Fruit fly (Drosophila melanogaster): ENCODE measurements around the gene CG2211.

Gene CG2211

dm6 chr3L:1335428-1335764 is 237 bp upstream of the CG2211 start (continued):
- TF ChIP-seq bbx (GFP tag; IDR thresholded peaks at IDR 0.05; ENCODE audit: partially characterized antibody): no peak
- TF ChIP-seq Taf1 (GFP tag; IDR thresholded peaks at IDR 0.05): peak; percentile 54; the same call in 1 of the 2 replicates
- no peak for TF ChIP-seq CG12236 (GFP tag; optimal IDR thresholded peaks at IDR 0.05)
- TF ChIP-seq Fer2 (tag; optimal IDR thresholded peaks at IDR 0.05): no peak
- no peak for TF ChIP-seq CG2889 (GFP tag; IDR thresholded peaks at IDR 0.05)
- TF ChIP-seq BtbVII (GFP tag; optimal IDR thresholded peaks at IDR 0.05): no peak
- peak; percentile 19 for TF ChIP-seq CG4854 (GFP tag; optimal IDR thresholded peaks at IDR 0.05)
- TF ChIP-seq NK7.1 (GFP tag; optimal IDR thresholded peaks at IDR 0.05): peak; percentile 29
- no peak for TF ChIP-seq pita (GFP tag; optimal IDR thresholded peaks at IDR 0.05)
- peak; percentile 26; the same call in 1 of the 2 replicates for TF ChIP-seq sisA (GFP tag; IDR thresholded peaks at IDR 0.05)
- TF ChIP-seq dm (GFP tag; optimal IDR thresholded peaks at IDR 0.05): no peak
- peak; percentile 21 for TF ChIP-seq CG2712 (tag; optimal IDR thresholded peaks at IDR 0.05)
- TF ChIP-seq gro (GFP tag; optimal IDR thresholded peaks at IDR 0.05): peak; percentile 40
- peak; percentile 54; the same call in 1 of the 2 replicates for TF ChIP-seq ranshi (GFP tag; IDR thresholded peaks at IDR 0.05)
- peak; percentile 49 for TF ChIP-seq Atf-2 (GFP tag; optimal IDR thresholded peaks at IDR 0.05)
- TF ChIP-seq CG33213 (GFP tag; optimal IDR thresholded peaks at IDR 0.05): no peak
- peak; percentile 15 for TF ChIP-seq CG3163 (GFP tag; optimal IDR thresholded peaks at IDR 0.05)
- peak; percentile 0 for TF ChIP-seq ATbp (GFP tag; optimal IDR thresholded peaks at IDR 0.05)
- no peak for TF ChIP-seq CG31388 (GFP tag; optimal IDR thresholded peaks at IDR 0.05)
- TF ChIP-seq stc (GFP tag; IDR thresholded peaks at IDR 0.05): peak; percentile 61
- peak; percentile 19 for TF ChIP-seq CG18619 (GFP tag; optimal IDR thresholded peaks at IDR 0.05)
- TF ChIP-seq Mad (GFP tag; optimal IDR thresholded peaks at IDR 0.05): peak; percentile 4
- no peak for TF ChIP-seq sug (tag; optimal IDR thresholded peaks at IDR 0.05)
- peak; percentile 37 for TF ChIP-seq Hsf (GFP tag; optimal IDR thresholded peaks at IDR 0.05)
- no peak for TF ChIP-seq GATAe (GFP tag; conservative IDR thresholded peaks at IDR 0.05)
- TF ChIP-seq psq (GFP tag; optimal IDR thresholded peaks at IDR 0.05): no peak
- no peak for TF ChIP-seq usp (GFP tag; optimal IDR thresholded peaks at IDR 0.05)
- TF ChIP-seq ken (GFP tag; IDR thresholded peaks at IDR 0.05): peak; percentile 51; the same call in 1 of the 3 replicates
- peak; percentile 38 for TF ChIP-seq jumu (GFP tag; optimal IDR thresholded peaks at IDR 0.05)
- no peak for TF ChIP-seq wek (GFP tag; optimal IDR thresholded peaks at IDR 0.05)
- TF ChIP-seq CG8944 (GFP tag; optimal IDR thresholded peaks at IDR 0.05): no peak
- no peak for TF ChIP-seq CG12744 (GFP tag; optimal IDR thresholded peaks at IDR 0.05)
- no peak for TF ChIP-seq CG11723 (GFP tag; optimal IDR thresholded peaks at IDR 0.05)
- peak; percentile 84 for TF ChIP-seq Rfx (GFP tag; IDR thresholded peaks at IDR 0.05)
- no peak for TF ChIP-seq jigr1 (GFP tag; IDR thresholded peaks at IDR 0.05)
- no peak for TF ChIP-seq Lpt (GFP tag; optimal IDR thresholded peaks at IDR 0.05)
- TF ChIP-seq mirr (GFP tag; optimal IDR thresholded peaks at IDR 0.05): no peak
- TF ChIP-seq nmo (GFP tag; optimal IDR thresholded peaks at IDR 0.05): no peak
- no peak for TF ChIP-seq insv (GFP tag; optimal IDR thresholded peaks at IDR 0.05)
- TF ChIP-seq zen (tag; optimal IDR thresholded peaks at IDR 0.05): no peak
- TF ChIP-seq CG15011 (GFP tag; optimal IDR thresholded peaks at IDR 0.05): no peak
- no peak for TF ChIP-seq Myb (GFP tag; optimal IDR thresholded peaks at IDR 0.05)
- no peak for TF ChIP-seq Stat92E (GFP tag; optimal IDR thresholded peaks at IDR 0.05)
- TF ChIP-seq peb (GFP tag; IDR thresholded peaks at IDR 0.05): no peak
- peak; percentile 35 for TF ChIP-seq CG10209 (GFP tag; optimal IDR thresholded peaks at IDR 0.05)
- TF ChIP-seq bowl (GFP tag; IDR thresholded peaks at IDR 0.05): peak; percentile 49; the same call in 1 of the 2 replicates
- no peak for TF ChIP-seq Blimp-1 (GFP tag; optimal IDR thresholded peaks at IDR 0.05)
- TF ChIP-seq CG43689 (GFP tag; IDR thresholded peaks at IDR 0.05): no peak
- TF ChIP-seq CG17829 (tag; optimal IDR thresholded peaks at IDR 0.05): peak; percentile 2
- no peak for TF ChIP-seq CG2875 (GFP tag; optimal IDR thresholded peaks at IDR 0.05)
- TF ChIP-seq CG15514 (GFP tag; optimal IDR thresholded peaks at IDR 0.05): peak; percentile 40
- peak; percentile 37; the same call in 1 of the 2 replicates for TF ChIP-seq E2f2 (GFP tag; IDR thresholded peaks at IDR 0.05)

All from whole organism, embryonic.